Fruit fly (Drosophila melanogaster) S2 (cell line): ENCODE results near the gene Polr3D.

Experiments used
- CG8478 ChIP-seq: fragments of >200 bp; optimal IDR thresholded peaks from 2 replicates; lab custom pipeline; 2018
- CTCF ChIP-seq, 2 experiments: fragments of >200 bp; optimal IDR thresholded peaks; 2 replicates each; lab custom pipeline; 2018

dm6 chr3L:18102161-18102565 is 7.2 kb downstream of the Polr3D start:
- no peak for TF ChIP-seq CTCF (optimal IDR thresholded peaks at IDR 0.05; lab: Kevin White, UChicago)
- TF ChIP-seq CG8478 (lab: Kevin White, UChicago), result no peak
